Worm (Caenorhabditis elegans) whole organism, late embryonic: Measurements from ENCODE around the gene timm-17B.1.

ENCODE experiments used
- C08G9.2 ChIP-seq: sonication (generic microtip); optimal IDR thresholded peaks from 2 replicates; lab custom pipeline; 2016; ENCODE audit warnings: mild to moderate bottlenecking, missing genetic modification characterization, moderate library complexity, missing compliant biosample characterization
- C38D4.7 ChIP-seq: fragments of 200-800 bp; sonication (Bioruptor generic); optimal IDR thresholded peaks from 2 replicates; lab custom pipeline; 2018; ENCODE audit warnings: mild to moderate bottlenecking, missing genetic modification characterization, moderate library complexity, missing compliant biosample characterization
- F13H6.1 ChIP-seq: sonication (generic microtip); optimal IDR thresholded peaks from 2 replicates; lab custom pipeline; 2016; ENCODE audit warnings: missing genetic modification characterization, missing compliant biosample characterization
- K02D7.2 ChIP-seq: sonication (generic microtip); optimal IDR thresholded peaks from 2 replicates; lab custom pipeline; 2017; ENCODE audit warnings: mild to moderate bottlenecking, missing genetic modification characterization, missing compliant biosample characterization
- T23F11.4 ChIP-seq: fragments of 200-800 bp; sonication (Bioruptor generic); optimal IDR thresholded peaks from 2 replicates; lab custom pipeline; 2018; ENCODE audit warnings: mild to moderate bottlenecking, missing genetic modification characterization, missing compliant biosample characterization
- Y22D7AL.16 ChIP-seq: sonication (generic microtip); optimal IDR thresholded peaks from 2 replicates; lab custom pipeline; 2016; ENCODE audit warnings: missing genetic modification characterization, missing compliant biosample characterization
- ceh-14 ChIP-seq: sonication (generic microtip); optimal IDR thresholded peaks from 2 replicates; lab custom pipeline; 2016; ENCODE audit warnings: missing genotype, missing genetic modification characterization, missing compliant biosample characterization
- ceh-18 ChIP-seq: sonication (generic microtip); optimal IDR thresholded peaks from 2 replicates; lab custom pipeline; 2016; ENCODE audit warnings: missing genetic modification characterization, missing compliant biosample characterization
- ceh-19 ChIP-seq: fragments of 200-800 bp; sonication (Bioruptor generic); optimal IDR thresholded peaks from 2 replicates; lab custom pipeline; 2018; ENCODE audit warnings: mild to moderate bottlenecking, missing genetic modification characterization, missing compliant biosample characterization
- ceh-2 ChIP-seq: sonication (generic microtip); optimal IDR thresholded peaks from 2 replicates; lab custom pipeline; 2016; ENCODE audit warnings: missing genotype, missing genetic modification characterization, missing compliant biosample characterization
- ceh-22 ChIP-seq: sonication (generic microtip); optimal IDR thresholded peaks from 2 replicates; lab custom pipeline; 2017; ENCODE audit warnings: missing biosample characterization, missing genetic modification characterization
- ceh-30 ChIP-seq: fragments of 150-350 bp; optimal IDR thresholded peaks from 2 replicates; lab custom pipeline; 2014; ENCODE audit warnings: missing biosample characterization, missing genetic modification characterization
- ceh-45 ChIP-seq: fragments of 200-800 bp; sonication (Bioruptor generic); IDR thresholded peaks from 2 replicates; pipeline ENCODE4 v1.3.6; 2022; ENCODE audit warnings: missing genetic modification reagents, missing genetic modification characterization, missing compliant biosample characterization
- ceh-48 ChIP-seq: sonication (generic microtip); optimal IDR thresholded peaks from 2 replicates; lab custom pipeline; 2016; ENCODE audit warnings: missing genetic modification characterization, inconsistent platforms, missing compliant biosample characterization
- ceh-9 ChIP-seq: sonication (generic microtip); optimal IDR thresholded peaks from 2 replicates; lab custom pipeline; 2016; ENCODE audit warnings: mild to moderate bottlenecking, missing genetic modification characterization, inconsistent platforms, missing compliant biosample characterization
- che-1 ChIP-seq: sonication (generic microtip); optimal IDR thresholded peaks from 2 replicates; lab custom pipeline; 2016; ENCODE audit warnings: mild to moderate bottlenecking, missing genetic modification characterization, missing compliant biosample characterization
- dmd-4 ChIP-seq: sonication (generic microtip); optimal IDR thresholded peaks from 2 replicates; lab custom pipeline; 2016; ENCODE audit warnings: borderline replicate concordance, missing genetic modification characterization, missing compliant biosample characterization
- elt-4 ChIP-seq: sonication (generic microtip); optimal IDR thresholded peaks from 2 replicates; lab custom pipeline; 2016; ENCODE audit warnings: missing genetic modification characterization, missing compliant biosample characterization
- eyg-1 ChIP-seq: sonication (generic microtip); optimal IDR thresholded peaks from 2 replicates; lab custom pipeline; 2016; ENCODE audit warnings: missing genotype, missing genetic modification characterization, missing compliant biosample characterization
- fax-1 ChIP-seq: sonication (generic microtip); optimal IDR thresholded peaks from 2 replicates; lab custom pipeline; 2016; ENCODE audit warnings: missing genotype, missing genetic modification characterization, missing compliant biosample characterization
- fkh-6 ChIP-seq: sonication (generic microtip); optimal IDR thresholded peaks from 2 replicates; lab custom pipeline; 2016; ENCODE audit warnings: missing genetic modification characterization, missing compliant biosample characterization
- hlh-13 ChIP-seq: fragments of 200-800 bp; sonication (Bioruptor generic); optimal IDR thresholded peaks from 2 replicates; lab custom pipeline; 2018; ENCODE audit warnings: mild to moderate bottlenecking, missing genetic modification characterization, missing compliant biosample characterization
- hlh-30 ChIP-seq: sonication (generic microtip); optimal IDR thresholded peaks from 2 replicates; lab custom pipeline; 2017; ENCODE audit warnings: antibody characterized with exemption, missing genetic modification characterization, missing compliant biosample characterization; ENCODE audit not compliant: insufficient read depth
- hlh-6 ChIP-seq: sonication (generic microtip); optimal IDR thresholded peaks from 2 replicates; lab custom pipeline; 2016; ENCODE audit warnings: missing genotype, missing genetic modification characterization, missing compliant biosample characterization
- hlh-8 ChIP-seq: sonication (generic microtip); optimal IDR thresholded peaks from 2 replicates; lab custom pipeline; 2016; ENCODE audit warnings: missing genotype, missing genetic modification characterization, missing compliant biosample characterization
- lim-6 ChIP-seq: sonication (generic microtip); optimal IDR thresholded peaks from 2 replicates; lab custom pipeline; 2016; ENCODE audit warnings: missing genetic modification characterization, missing compliant biosample characterization
- madf-2 ChIP-seq: sonication (generic microtip); optimal IDR thresholded peaks from 2 replicates; lab custom pipeline; 2017; ENCODE audit warnings: missing genetic modification characterization, missing compliant biosample characterization
- mec-3 ChIP-seq: sonication (generic microtip); optimal IDR thresholded peaks from 2 replicates; lab custom pipeline; 2016; ENCODE audit warnings: borderline replicate concordance, missing genetic modification characterization, missing compliant biosample characterization
- nfya-1 ChIP-seq: sonication (generic microtip); optimal IDR thresholded peaks from 2 replicates; lab custom pipeline; 2017; ENCODE audit warnings: missing genetic modification characterization, mild to moderate bottlenecking, missing compliant biosample characterization, antibody characterized with exemption, moderate library complexity
- nhr-232 ChIP-seq: sonication (generic microtip); optimal IDR thresholded peaks from 2 replicates; lab custom pipeline; 2016; ENCODE audit warnings: missing genetic modification characterization, missing compliant biosample characterization
- npax-4 ChIP-seq: sonication (generic microtip); optimal IDR thresholded peaks from 2 replicates; lab custom pipeline; 2016; ENCODE audit warnings: missing genetic modification characterization, missing compliant biosample characterization
- odd-2 ChIP-seq: sonication (generic microtip); optimal IDR thresholded peaks from 2 replicates; lab custom pipeline; 2017; ENCODE audit warnings: antibody characterized with exemption, mild to moderate bottlenecking, missing genetic modification characterization, missing compliant biosample characterization
- pag-3 ChIP-seq: sonication (generic microtip); optimal IDR thresholded peaks from 2 replicates; lab custom pipeline; 2016; ENCODE audit warnings: missing compliant biosample characterization, missing genetic modification characterization, borderline replicate concordance
- pat-9 ChIP-seq: fragments of 200-800 bp; sonication (Bioruptor generic); optimal IDR thresholded peaks from 2 replicates; lab custom pipeline; 2018; ENCODE audit warnings: mild to moderate bottlenecking, missing genetic modification characterization, moderate library complexity, missing compliant biosample characterization
- pha-2 ChIP-seq: sonication (generic microtip); optimal IDR thresholded peaks from 2 replicates; lab custom pipeline; 2017; ENCODE audit warnings: mild to moderate bottlenecking, missing genetic modification characterization, missing compliant biosample characterization
- pha-4 ChIP-seq: fragments of 150-350 bp; optimal IDR thresholded peaks from 2 replicates; lab custom pipeline; 2018; ENCODE audit warnings: missing biosample characterization, missing genetic modification reagents, missing genetic modification characterization
- pqm-1 ChIP-seq: sonication (generic microtip); optimal IDR thresholded peaks from 2 replicates; lab custom pipeline; 2016; ENCODE audit warnings: missing genetic modification characterization, missing compliant biosample characterization
- pros-1 ChIP-seq: fragments of 150-350 bp; optimal IDR thresholded peaks from 2 replicates; lab custom pipeline; 2014; ENCODE audit warnings: missing biosample characterization, missing genetic modification reagents, missing genetic modification characterization
- ref-2 ChIP-seq: sonication (generic microtip); optimal IDR thresholded peaks from 2 replicates; lab custom pipeline; 2016; ENCODE audit warnings: missing genetic modification characterization, missing compliant biosample characterization
- rnt-1 ChIP-seq: sonication (generic microtip); optimal IDR thresholded peaks from 2 replicates; lab custom pipeline; 2016; ENCODE audit warnings: missing genetic modification characterization, missing compliant biosample characterization
- sox-4 ChIP-seq: sonication (generic microtip); optimal IDR thresholded peaks from 2 replicates; lab custom pipeline; 2017; ENCODE audit warnings: mild to moderate bottlenecking, missing genetic modification characterization, inconsistent platforms, missing compliant biosample characterization
- syd-9 ChIP-seq: sonication (generic microtip); optimal IDR thresholded peaks from 2 replicates; lab custom pipeline; 2016; ENCODE audit warnings: mild to moderate bottlenecking, missing genetic modification characterization, moderate library complexity, missing compliant biosample characterization
- tbx-7 ChIP-seq: sonication (generic microtip); optimal IDR thresholded peaks from 2 replicates; lab custom pipeline; 2016; ENCODE audit warnings: missing genotype, missing genetic modification characterization, missing compliant biosample characterization
- ttx-3 ChIP-seq: sonication (generic microtip); optimal IDR thresholded peaks from 2 replicates; lab custom pipeline; 2016; ENCODE audit warnings: missing genetic modification reagents, missing genetic modification characterization, missing compliant biosample characterization
- unc-3 ChIP-seq, 2 experiments: fragments of 200-800 bp in 1 of 2; sonication (Bioruptor generic) in 1 of 2; sonication (generic microtip) in 1 of 2; conservative IDR thresholded peaks in 1 of 2; optimal IDR thresholded peaks in 1 of 2; 2 replicates each; pipeline versions ENCODE4 v1.3.6 to Lab custom; 2016 to 2022; ENCODE audit warnings: missing compliant biosample characterization in 2 of 2, missing genetic modification characterization in 2 of 2, missing genetic modification reagents in 1 of 2
- unc-42 ChIP-seq: sonication (generic microtip); optimal IDR thresholded peaks from 2 replicates; lab custom pipeline; 2016; ENCODE audit warnings: missing genotype, missing genetic modification characterization, missing compliant biosample characterization
- unc-55 ChIP-seq: sonication (generic microtip); optimal IDR thresholded peaks from 2 replicates; lab custom pipeline; 2017; ENCODE audit warnings: missing biosample characterization, missing genetic modification reagents, missing genetic modification characterization
- unc-86 ChIP-seq: sonication (generic microtip); optimal IDR thresholded peaks from 2 replicates; lab custom pipeline; 2016; ENCODE audit warnings: missing genetic modification characterization, missing compliant biosample characterization

timm-17B.1 gene

DNA sequence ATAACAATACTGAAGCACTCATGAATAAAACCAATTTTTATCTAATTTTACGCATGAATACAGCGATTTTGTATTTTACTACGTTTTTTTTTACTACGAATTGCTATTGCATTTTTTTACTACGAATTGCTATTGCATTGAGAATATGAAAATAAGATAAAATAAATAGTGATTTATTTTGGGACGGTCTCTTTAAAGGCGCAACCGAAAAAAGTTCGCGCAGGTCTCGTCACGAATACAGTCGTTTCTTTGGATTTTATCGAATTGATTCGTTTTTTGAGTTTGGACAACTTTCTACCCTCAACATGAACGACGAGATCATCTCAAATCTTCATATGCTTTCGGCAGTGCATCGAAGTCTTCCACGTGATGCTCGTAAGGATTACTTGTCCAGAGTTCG, 6.5 kb upstream of the timm-17B.1 start, which contains the start of gene Y17G9B.4:
Gene Y17G9B.4 (plus strand): TSS at position 306 of the 400 bp plus-strand sequence.
- TF ChIP-seq hlh-8 (tag; lab: Kevin White, UChicago) (no peak), madf-2 (no peak), ceh-9 (tag; lab: Kevin White, UChicago) (no peak)
- TF ChIP-seq, all 69 proteins: peak for 0

DNA sequence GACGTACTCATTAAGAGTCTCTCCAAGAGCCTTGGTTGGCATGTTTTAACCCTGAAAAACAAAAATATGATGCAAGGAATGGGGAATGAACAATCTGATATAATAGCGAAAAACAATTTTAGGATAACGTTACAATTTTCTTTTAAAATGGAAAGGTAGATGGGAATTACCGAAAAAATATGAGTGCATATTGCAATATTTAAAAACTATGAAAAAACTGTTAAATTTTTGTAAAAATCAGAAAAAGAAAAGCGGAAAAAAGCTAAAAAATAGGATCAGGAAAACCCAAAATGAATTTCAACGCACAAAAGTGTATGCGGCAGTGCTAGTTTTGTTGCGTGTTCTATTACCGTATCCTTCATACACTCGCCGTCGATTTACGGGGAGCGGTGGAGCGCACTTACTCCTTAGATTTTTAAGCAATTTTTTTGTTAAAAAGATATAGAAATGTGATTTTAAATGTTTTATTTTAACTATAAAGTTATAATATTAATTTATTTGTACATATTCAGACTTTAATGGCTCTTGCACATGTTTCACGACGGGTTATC, 4.5 kb upstream of the timm-17B.1 start, which contains the start of the genes rpl-20 and Y17G9B.5:
Gene rpl-20 (minus strand): TSS at position 51 of the 551 bp plus-strand sequence.
Gene Y17G9B.5 (plus strand): TSS at position 513 of the 551 bp plus-strand sequence.
- TF ChIP-seq hlh-30 (tag; lab: Kevin White, UChicago): peak; percentile 75
- TF ChIP-seq madf-2: peak; percentile 88
- peak; percentile 99 for TF ChIP-seq ref-2
- TF ChIP-seq odd-2 (tag; lab: Kevin White, UChicago): no peak
- TF ChIP-seq tbx-7 (tag; lab: Kevin White, UChicago): peak; percentile 61
- TF ChIP-seq syd-9 (tag; lab: Kevin White, UChicago): peak; percentile 71
- no peak for TF ChIP-seq dmd-4 (tag; lab: Kevin White, UChicago)
- peak; percentile 35 for TF ChIP-seq pag-3 (tag; lab: Kevin White, UChicago)
- peak; percentile 62 for TF ChIP-seq hlh-13 (GFP tag; lab: Kevin White, UChicago)
- TF ChIP-seq K02D7.2: peak; percentile 72
- TF ChIP-seq ceh-18 (tag; lab: Kevin White, UChicago): peak; percentile 97
- TF ChIP-seq elt-4: no peak
- TF ChIP-seq ceh-48 (tag; lab: Kevin White, UChicago): peak; percentile 77
- peak; percentile 11 for TF ChIP-seq lim-6
- peak; percentile 40 for TF ChIP-seq fkh-6 (tag; lab: Kevin White, UChicago)
- peak; percentile 76 for TF ChIP-seq ceh-19 (GFP tag; lab: Kevin White, UChicago)
- peak; percentile 86 for TF ChIP-seq pros-1 (tag; lab: Kevin White, UChicago)
- no peak for TF ChIP-seq npax-4 (tag; lab: Kevin White, UChicago)
- peak; percentile 17 for TF ChIP-seq eyg-1 (tag; lab: Kevin White, UChicago)
- TF ChIP-seq C38D4.7 (GFP tag; lab: Kevin White, UChicago): peak; percentile 49
- TF ChIP-seq pqm-1 (tag; lab: Kevin White, UChicago): peak; percentile 81
- peak; percentile 97 for TF ChIP-seq rnt-1 (tag; lab: Kevin White, UChicago)
- TF ChIP-seq fax-1 (tag; lab: Kevin White, UChicago): peak; percentile 19
- TF ChIP-seq Y22D7AL.16 (tag; lab: Kevin White, UChicago): peak; percentile 41
- TF ChIP-seq ceh-45 (GFP tag; lab: Robert Waterston, UW): peak; percentile 45; the same call in 1 of the 2 replicates
- peak; percentile 29 for TF ChIP-seq ceh-22 (tag; lab: Kevin White, UChicago)
- no peak for TF ChIP-seq mec-3
- peak; percentile 76 for TF ChIP-seq unc-55 (GFP tag; lab: Kevin White, UChicago)
- TF ChIP-seq ceh-9 (tag; lab: Kevin White, UChicago): no peak
- TF ChIP-seq C08G9.2: peak; percentile 70
- peak; percentile 78 for TF ChIP-seq F13H6.1
- peak; percentile 93 for TF ChIP-seq ceh-14 (tag; lab: Kevin White, UChicago)
- no peak for TF ChIP-seq hlh-6 (tag; lab: Kevin White, UChicago)
- no peak for TF ChIP-seq nhr-232 (tag; lab: Kevin White, UChicago)
- TF ChIP-seq ttx-3 (tag; lab: Kevin White, UChicago): peak; percentile 80
- peak; percentile 98 for TF ChIP-seq unc-42
- peak; percentile 99 for TF ChIP-seq nfya-1 (tag; lab: Kevin White, UChicago)
- peak; percentile 79 for TF ChIP-seq pha-2 (tag; lab: Kevin White, UChicago)
- peak; percentile 96 for TF ChIP-seq unc-86 (tag; lab: Kevin White, UChicago)
- peak; percentile 80 for TF ChIP-seq unc-3 (GFP tag; conservative IDR thresholded peaks at IDR 0.05; lab: Robert Waterston, UW)
- TF ChIP-seq unc-3 (tag; optimal IDR thresholded peaks at IDR 0.05; lab: Kevin White, UChicago): peak; percentile 83
- no peak for TF ChIP-seq pha-4 (tag; lab: Kevin White, UChicago)
- TF ChIP-seq T23F11.4 (GFP tag; lab: Kevin White, UChicago): peak; percentile 79
- peak; percentile 99 for TF ChIP-seq ceh-30 (tag; lab: Kevin White, UChicago)
- peak; percentile 82 for TF ChIP-seq pat-9
- TF ChIP-seq ceh-2 (tag; lab: Kevin White, UChicago): peak; percentile 63
- peak; percentile 49 for TF ChIP-seq che-1 (tag; lab: Kevin White, UChicago)
- TF ChIP-seq sox-4: peak; percentile 58
- TF ChIP-seq hlh-8 (tag; lab: Kevin White, UChicago): peak; percentile 72
